Fruit fly (Drosophila melanogaster): Measurements from ENCODE around the gene CG6726.

The CG6726 gene

dm6 chr3R:23046529-23046943 lies 45.0 kb upstream of the CG6726 start (continued):
- peak; percentile 88 for TF ChIP-seq psq (GFP tag; optimal IDR thresholded peaks at IDR 0.05)
- TF ChIP-seq br (GFP tag; optimal IDR thresholded peaks at IDR 0.05): peak; percentile 93
- TF ChIP-seq CG9705 (GFP tag; optimal IDR thresholded peaks at IDR 0.05): no peak
- no peak for TF ChIP-seq usp (GFP tag; optimal IDR thresholded peaks at IDR 0.05)
- peak; percentile 61 for TF ChIP-seq dsf (GFP tag; optimal IDR thresholded peaks at IDR 0.05; ENCODE audit: borderline replicate concordance)
- TF ChIP-seq fru (GFP tag; optimal IDR thresholded peaks at IDR 0.05): peak; percentile 94
- TF ChIP-seq foxo (GFP tag; optimal IDR thresholded peaks at IDR 0.05): peak; percentile 72 to 95
- TF ChIP-seq dmrt93B (GFP tag; optimal IDR thresholded peaks at IDR 0.05): peak; percentile 81
- peak; percentile 94 for TF ChIP-seq rgr (GFP tag; optimal IDR thresholded peaks at IDR 0.05)
- TF ChIP-seq sage (GFP tag; optimal IDR thresholded peaks at IDR 0.05): peak; percentile 88
- TF ChIP-seq Dfd (GFP tag; optimal IDR thresholded peaks at IDR 0.05): no peak
- peak; percentile 89 for TF ChIP-seq HLH106 (tag; optimal IDR thresholded peaks at IDR 0.05)

- TF ChIP-seq Mio (GFP tag; optimal IDR thresholded peaks at IDR 0.05) (no peak), dl (GFP tag; optimal IDR thresholded peaks at IDR 0.05; ENCODE audit: insufficient read depth in 1 of 2, partially characterized antibody in 2 of 2) (peak in 1 of 2 experiments; percentile 43), Rel (GFP tag; optimal IDR thresholded peaks at IDR 0.05) (no peak), Rel (tag; optimal IDR thresholded peaks at IDR 0.05) (peak; percentile 85), CrebA (GFP tag; optimal IDR thresholded peaks at IDR 0.05; ENCODE audit: borderline replicate concordance) (peak; percentile 43), Dif (GFP tag; optimal IDR thresholded peaks at IDR 0.05; ENCODE audit: partially characterized antibody) (peak; percentile 33)
Observed at dm6 chr3R:23048089-23048689, 43.3 kb upstream of the CG6726 start, which contains the start of gene CG17121. TSS of gene CG17121 (minus strand) at chr3R:23048214.

dm6 chr3R:23048690-23049118 lies 42.8 kb upstream of the CG6726 start:
- TF ChIP-seq Hr83 (GFP tag; optimal IDR thresholded peaks at IDR 0.05; ENCODE audit: poor library complexity, severe bottlenecking) (no peak), Abd-B (GFP tag; optimal IDR thresholded peaks at IDR 0.05) (no peak), Hr78 (GFP tag; optimal IDR thresholded peaks at IDR 0.05) (no peak), HLH106 (tag; optimal IDR thresholded peaks at IDR 0.05) (peak; percentile 89), ey (GFP tag; optimal IDR thresholded peaks at IDR 0.05) (peak; percentile 79), br (GFP tag; optimal IDR thresholded peaks at IDR 0.05) (peak; percentile 72), OdsH (GFP tag; optimal IDR thresholded peaks at IDR 0.05) (peak; percentile 85), Dif (GFP tag; optimal IDR thresholded peaks at IDR 0.05; ENCODE audit: partially characterized antibody) (no peak), Mio (GFP tag; optimal IDR thresholded peaks at IDR 0.05) (no peak), rgr (GFP tag; optimal IDR thresholded peaks at IDR 0.05) (peak; percentile 78), woc (GFP tag; optimal IDR thresholded peaks at IDR 0.05) (peak; percentile 85), jim (GFP tag; optimal IDR thresholded peaks at IDR 0.05) (no peak), sage (GFP tag; optimal IDR thresholded peaks at IDR 0.05) (peak; percentile 63), tai (GFP tag; optimal IDR thresholded peaks at IDR 0.05) (peak; percentile 72), foxo (GFP tag; optimal IDR thresholded peaks at IDR 0.05) (peak in 1 of 2 experiments; percentile 84), Jra (GFP tag; optimal IDR thresholded peaks at IDR 0.05) (peak; percentile 62), CG9705 (GFP tag; optimal IDR thresholded peaks at IDR 0.05) (peak; percentile 72), pan (optimal IDR thresholded peaks at IDR 0.05) (no peak), Dfd (GFP tag; optimal IDR thresholded peaks at IDR 0.05) (no peak), sv (GFP tag; optimal IDR thresholded peaks at IDR 0.05) (peak; percentile 26), dmrt93B (GFP tag; optimal IDR thresholded peaks at IDR 0.05) (peak; percentile 80), GATAd (GFP tag; optimal IDR thresholded peaks at IDR 0.05) (peak; percentile 20), N (GFP tag; optimal IDR thresholded peaks at IDR 0.05) (no peak), dsf (GFP tag; optimal IDR thresholded peaks at IDR 0.05; ENCODE audit: borderline replicate concordance) (peak; percentile 57), lola (GFP tag; optimal IDR thresholded peaks at IDR 0.05) (no peak), brk (GFP tag; optimal IDR thresholded peaks at IDR 0.05) (no peak), Vsx2 (GFP tag; optimal IDR thresholded peaks at IDR 0.05; ENCODE audit: partially characterized antibody) (no peak), fru (GFP tag; optimal IDR thresholded peaks at IDR 0.05) (peak; percentile 84), Rel (GFP tag; optimal IDR thresholded peaks at IDR 0.05) (no peak), Rel (tag; optimal IDR thresholded peaks at IDR 0.05) (peak; percentile 39), CG32264 (GFP tag; optimal IDR thresholded peaks at IDR 0.05) (peak; percentile 1), Hnf4 (GFP tag; optimal IDR thresholded peaks at IDR 0.05) (peak; percentile 54), psq (GFP tag; optimal IDR thresholded peaks at IDR 0.05) (peak; percentile 71), dl (GFP tag; optimal IDR thresholded peaks at IDR 0.05; ENCODE audit: insufficient read depth in 1 of 2, partially characterized antibody in 2 of 2) (no peak), h (GFP tag; optimal IDR thresholded peaks at IDR 0.05) (peak; percentile 84), CrebA (GFP tag; optimal IDR thresholded peaks at IDR 0.05; ENCODE audit: borderline replicate concordance) (no peak), Sp1 (GFP tag; optimal IDR thresholded peaks at IDR 0.05) (peak; percentile 90), usp (GFP tag; optimal IDR thresholded peaks at IDR 0.05) (no peak), Myc (optimal IDR thresholded peaks at IDR 0.05) (no peak)

All from whole organism, wandering third instar larva.